Worm (Caenorhabditis elegans) whole organism, L3 larva: ENCODE measurements around the gene math-20.
"Not testable (repeated sequence)": the region's sequence is repeated elsewhere in the genome, so short reads cannot be mapped to it uniquely, and the experiment has no call there.

Source experiments
- R02D3.7 ChIP-seq: fragments of 150-350 bp; optimal IDR thresholded peaks from 2 replicates; lab custom pipeline; 2014; ENCODE audit warnings: missing biosample characterization, missing genetic modification characterization
- ZK546.5 ChIP-seq: sonication (generic microtip); optimal IDR thresholded peaks from 2 replicates; lab custom pipeline; 2017; ENCODE audit warnings: missing biosample characterization, missing genetic modification characterization
- aly-2 ChIP-seq: fragments of 150-350 bp; optimal IDR thresholded peaks from 2 replicates; lab custom pipeline; 2014; ENCODE audit warnings: missing biosample characterization, missing genetic modification characterization
- ama-1 ChIP-seq: fragments of 150-350 bp; optimal IDR thresholded peaks from 2 replicates; lab custom pipeline; 2018
- ceh-16 ChIP-seq: sonication (generic microtip); optimal IDR thresholded peaks from 2 replicates; lab custom pipeline; 2017; ENCODE audit warnings: missing biosample characterization, missing genetic modification characterization
- ceh-28 ChIP-seq: fragments of 150-350 bp; optimal IDR thresholded peaks from 2 replicates; lab custom pipeline; 2014; ENCODE audit warnings: missing biosample characterization, missing genetic modification reagents, missing genetic modification characterization
- ceh-9 ChIP-seq: sonication (generic microtip); optimal IDR thresholded peaks from 2 replicates; lab custom pipeline; 2018; ENCODE audit warnings: missing biosample characterization, missing genetic modification characterization
- daf-12 ChIP-seq: fragments of 150-350 bp; optimal IDR thresholded peaks from 2 replicates; lab custom pipeline; 2014; ENCODE audit warnings: missing biosample characterization, missing genetic modification reagents, missing genetic modification characterization
- egl-27 ChIP-seq: sonication (generic microtip); optimal IDR thresholded peaks from 4 replicates; lab custom pipeline; 2017; ENCODE audit warnings: missing biosample characterization, missing genetic modification reagents, missing genetic modification characterization
- egl-5 ChIP-seq: fragments of 150-350 bp; optimal IDR thresholded peaks from 2 replicates; lab custom pipeline; 2017; ENCODE audit warnings: missing biosample characterization, missing genetic modification reagents, missing genetic modification characterization, inconsistent platforms
- elt-2 ChIP-seq: sonication (generic microtip); optimal IDR thresholded peaks from 2 replicates; lab custom pipeline; 2016; ENCODE audit warnings: missing genetic modification reagents, mild to moderate bottlenecking, missing genetic modification characterization, missing compliant biosample characterization
- elt-3 ChIP-seq, 3 experiments: fragments of 150-350 bp in 1 of 3; sonication (generic microtip) in 2 of 3; optimal IDR thresholded peaks; 2 replicates in 2 of 3; 4 replicates in 1 of 3; lab custom pipeline; 2014 to 2017; ENCODE audit warnings: missing biosample characterization in 3 of 3, missing genetic modification characterization in 3 of 3
- eor-1 ChIP-seq, 2 experiments: fragments of 150-350 bp; optimal IDR thresholded peaks; 2 replicates each; lab custom pipeline; 2014 to 2018; ENCODE audit warnings: missing biosample characterization in 2 of 2, missing genetic modification characterization in 2 of 2
- fkh-10 ChIP-seq: sonication (generic microtip); optimal IDR thresholded peaks from 2 replicates; lab custom pipeline; 2017; ENCODE audit warnings: missing biosample characterization, missing genetic modification reagents, missing genetic modification characterization
- fkh-2 ChIP-seq: fragments of 150-350 bp; optimal IDR thresholded peaks from 2 replicates; lab custom pipeline; 2014; ENCODE audit warnings: missing biosample characterization, missing genetic modification reagents, missing genetic modification characterization
- fos-1 ChIP-seq: fragments of 150-350 bp; optimal IDR thresholded peaks from 2 replicates; lab custom pipeline; 2014; ENCODE audit warnings: missing biosample characterization, missing genetic modification characterization
- hmg-11 ChIP-seq: sonication (generic microtip); optimal IDR thresholded peaks from 2 replicates; lab custom pipeline; 2016; ENCODE audit warnings: missing genetic modification characterization, missing compliant biosample characterization
- jun-1 ChIP-seq: fragments of 150-350 bp; optimal IDR thresholded peaks from 2 replicates; lab custom pipeline; 2014; ENCODE audit warnings: missing biosample characterization, missing genetic modification reagents, missing genetic modification characterization
- lin-15B ChIP-seq: fragments of 150-350 bp; optimal IDR thresholded peaks from 2 replicates; lab custom pipeline; 2014; ENCODE audit warnings: missing biosample characterization, missing genetic modification characterization
- lin-39 ChIP-seq: fragments of 150-350 bp; optimal IDR thresholded peaks from 2 replicates; lab custom pipeline; 2018; ENCODE audit warnings: missing biosample characterization, missing genetic modification reagents, missing genetic modification characterization
- lsy-12 ChIP-seq: sonication (generic microtip); optimal IDR thresholded peaks from 2 replicates; lab custom pipeline; 2016; ENCODE audit warnings: mild to moderate bottlenecking, missing genetic modification characterization, missing compliant biosample characterization
- mml-1 ChIP-seq: fragments of 150-350 bp; sonication (generic microtip); optimal IDR thresholded peaks from 3 replicates; lab custom pipeline; 2014; ENCODE audit warnings: missing biosample characterization, missing genetic modification characterization
- nfya-1 ChIP-seq: sonication (generic microtip); optimal IDR thresholded peaks from 2 replicates; lab custom pipeline; 2017; ENCODE audit warnings: missing genetic modification characterization, mild to moderate bottlenecking, missing compliant biosample characterization, antibody characterized with exemption, moderate library complexity; ENCODE audit not compliant: insufficient read depth
- nhr-11 ChIP-seq: fragments of 150-350 bp; optimal IDR thresholded peaks from 2 replicates; lab custom pipeline; 2014; ENCODE audit warnings: missing biosample characterization, missing genetic modification characterization
- nhr-23 ChIP-seq: fragments of 150-350 bp; optimal IDR thresholded peaks from 2 replicates; lab custom pipeline; 2014; ENCODE audit warnings: missing biosample characterization, missing genetic modification reagents, missing genetic modification characterization
- nhr-25 ChIP-seq: sonication (generic microtip); optimal IDR thresholded peaks from 2 replicates; lab custom pipeline; 2017; ENCODE audit warnings: missing biosample characterization, missing genetic modification characterization
- nhr-28 ChIP-seq: fragments of 150-350 bp; optimal IDR thresholded peaks from 2 replicates; lab custom pipeline; 2014; ENCODE audit warnings: missing biosample characterization, missing genetic modification characterization
- nhr-67 ChIP-seq: fragments of 150-350 bp; optimal IDR thresholded peaks from 2 replicates; lab custom pipeline; 2014; ENCODE audit warnings: missing biosample characterization, missing genetic modification characterization
- nhr-76 ChIP-seq: fragments of 150-350 bp; sonication (generic microtip); optimal IDR thresholded peaks from 5 replicates; lab custom pipeline; 2014; ENCODE audit warnings: missing biosample characterization, missing genetic modification characterization
- nhr-77 ChIP-seq: fragments of 150-350 bp; optimal IDR thresholded peaks from 2 replicates; lab custom pipeline; 2014; ENCODE audit warnings: missing biosample characterization, missing genetic modification characterization
- pha-4 ChIP-seq: fragments of 150-350 bp; optimal IDR thresholded peaks from 2 replicates; lab custom pipeline; 2014; ENCODE audit warnings: missing biosample characterization, missing genetic modification reagents, missing genetic modification characterization
- pqm-1 ChIP-seq: fragments of 150-350 bp; optimal IDR thresholded peaks from 2 replicates; lab custom pipeline; 2017; ENCODE audit warnings: missing biosample characterization, missing genetic modification characterization, inconsistent platforms
- sea-2 ChIP-seq: fragments of 150-350 bp; sonication (generic microtip); optimal IDR thresholded peaks from 4 replicates; lab custom pipeline; 2014; ENCODE audit warnings: missing biosample characterization, missing genetic modification reagents, missing genetic modification characterization
- skn-1 ChIP-seq: fragments of 150-350 bp; optimal IDR thresholded peaks from 2 replicates; lab custom pipeline; 2014; ENCODE audit warnings: missing biosample characterization, missing genetic modification characterization
- snpc-4 ChIP-seq: fragments of 150-350 bp; optimal IDR thresholded peaks from 2 replicates; lab custom pipeline; 2014; ENCODE audit warnings: missing biosample characterization, missing genetic modification characterization
- tbx-2 ChIP-seq: sonication (generic microtip); optimal IDR thresholded peaks from 2 replicates; lab custom pipeline; 2016; ENCODE audit warnings: mild to moderate bottlenecking, missing genetic modification characterization, missing compliant biosample characterization
- unc-39 ChIP-seq: sonication (generic microtip); optimal IDR thresholded peaks from 4 replicates; lab custom pipeline; 2017; ENCODE audit warnings: missing biosample characterization, missing genetic modification characterization
- unc-62 ChIP-seq: fragments of 150-350 bp; sonication (generic microtip); optimal IDR thresholded peaks from 4 replicates; lab custom pipeline; 2014; ENCODE audit warnings: missing biosample characterization, missing genetic modification reagents, missing genetic modification characterization
- zag-1 ChIP-seq: fragments of 150-350 bp; optimal IDR thresholded peaks from 2 replicates; lab custom pipeline; 2014; ENCODE audit warnings: missing biosample characterization, missing genetic modification characterization
- ztf-11 ChIP-seq: fragments of 150-350 bp; optimal IDR thresholded peaks from 2 replicates; lab custom pipeline; 2014; ENCODE audit warnings: missing biosample characterization, missing genetic modification characterization
- ztf-4 ChIP-seq: fragments of 150-350 bp; optimal IDR thresholded peaks from 2 replicates; lab custom pipeline; 2014; ENCODE audit warnings: missing biosample characterization, missing genetic modification characterization

math-20 gene

DNA sequence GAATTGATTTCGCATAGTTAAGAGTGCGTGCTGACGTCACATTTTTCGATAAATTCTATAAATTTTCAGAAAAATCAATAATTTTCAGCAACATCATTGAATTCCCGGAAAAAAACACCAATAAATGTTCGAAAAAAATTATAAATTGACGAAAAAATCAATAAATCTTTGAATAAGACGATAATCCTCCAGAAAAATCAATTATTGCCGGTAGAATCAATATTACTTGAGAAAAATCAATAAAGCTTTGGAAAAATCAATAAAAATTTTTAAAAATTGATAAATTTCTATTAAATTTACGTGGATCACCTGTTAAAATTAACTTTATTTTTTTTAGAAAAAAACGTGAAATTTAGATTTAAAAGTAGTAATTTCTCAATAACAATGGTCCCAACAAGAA, 17.5 kb downstream of the math-20 start:
- TF ChIP-seq ceh-28 (tag; lab: Kevin White, UChicago) (peak; percentile 76), ZK546.5 (tag; lab: Kevin White, UChicago) (no peak)

DNA sequence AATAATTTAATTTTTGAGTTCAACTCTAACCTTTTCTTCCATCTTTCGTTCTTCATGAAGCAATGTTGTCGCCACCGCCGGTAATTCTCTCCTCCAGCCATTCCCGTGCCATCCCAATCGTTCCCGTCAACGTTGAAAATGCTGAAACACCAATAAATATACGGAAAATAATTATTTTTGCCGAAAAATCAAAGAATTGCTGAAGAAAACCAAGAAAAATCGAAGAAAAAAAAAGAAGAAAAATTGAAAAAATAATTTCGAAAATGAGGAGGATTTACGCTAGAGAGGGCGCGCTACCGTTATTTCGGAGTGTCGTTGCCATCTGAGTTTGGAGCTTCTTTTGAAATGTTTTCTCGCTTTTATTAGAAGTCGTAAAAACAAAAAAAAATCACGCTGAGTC, 27.2 kb downstream of the math-20 start, which contains the start of gene cya-2:
TSS of gene cya-2 (minus strand) at position 101 of the 400 bp plus-strand sequence.
- not testable (repeated sequence) for TF ChIP-seq fkh-2 (tag; lab: Kevin White, UChicago); ama-1 (lab: Kevin White, UChicago); nhr-25

DNA sequence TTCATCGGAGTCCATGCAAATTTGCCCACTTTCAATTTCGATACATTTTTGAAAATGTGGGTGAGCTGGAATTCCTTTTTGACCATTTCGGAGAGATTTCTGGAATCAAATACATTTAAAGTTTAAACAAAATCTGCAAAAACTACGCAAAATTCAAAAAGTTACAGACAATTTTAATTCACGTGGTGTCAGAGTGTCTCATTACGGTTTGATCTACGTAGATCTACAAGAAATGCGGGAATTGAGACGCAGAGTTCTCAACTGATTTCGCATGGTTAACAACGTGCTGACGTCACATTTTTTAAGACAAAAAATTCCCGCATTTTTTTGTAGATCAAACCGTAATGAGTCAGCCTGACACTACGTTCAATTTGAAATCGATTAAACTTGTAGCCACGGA, 30.2 kb downstream of the math-20 start, which contains the start of gene bath-21:
TSS of gene bath-21 (minus strand) at position 101 of the 400 bp plus-strand sequence.
- TF ChIP-seq fos-1 (tag; lab: Kevin White, UChicago) (no peak), ama-1 (lab: Kevin White, UChicago) (no peak), fkh-10 (no peak), nhr-67 (tag; lab: Kevin White, UChicago) (no peak), snpc-4 (tag; lab: Kevin White, UChicago) (no peak), jun-1 (tag; lab: Kevin White, UChicago) (no peak), nhr-77 (tag; lab: Kevin White, UChicago) (no peak), daf-12 (tag; lab: Kevin White, UChicago) (no peak), nhr-23 (tag; lab: Kevin White, UChicago) (no peak), aly-2 (tag; lab: Kevin White, UChicago) (no peak), elt-3 (tag; optimal IDR thresholded peaks at IDR 0.05; lab: Kevin White, UChicago) (no peak), nfya-1 (tag; lab: Kevin White, UChicago) (no peak), ztf-11 (no peak), lin-15B (no peak), ceh-9 (tag; lab: Kevin White, UChicago) (no peak), zag-1 (tag; lab: Kevin White, UChicago) (no peak), elt-2 (tag; lab: Kevin White, UChicago) (no peak), nhr-11 (tag; lab: Kevin White, UChicago) (no peak), eor-1 (tag; optimal IDR thresholded peaks at IDR 0.05; lab: Kevin White, UChicago) (no peak), egl-5 (no peak)

DNA sequence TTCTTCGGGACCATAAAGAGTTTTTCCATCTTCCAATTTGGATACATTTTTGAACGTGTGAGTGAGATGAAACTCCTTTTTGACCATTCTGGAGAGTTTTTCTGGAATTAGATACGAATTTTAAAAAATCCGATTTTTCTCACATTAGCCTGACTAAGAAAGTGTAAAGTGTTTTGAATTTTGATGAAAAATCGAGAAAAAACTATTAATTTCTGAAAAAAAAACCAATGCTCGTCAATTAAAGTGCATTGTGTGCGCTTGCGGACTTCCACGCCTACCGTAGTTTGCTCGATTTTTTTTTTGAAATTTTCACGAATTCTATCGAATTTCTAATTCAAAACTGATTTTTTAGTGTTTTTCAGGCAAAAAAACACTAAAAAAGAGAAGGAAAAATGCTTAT, 32.4 kb downstream of the math-20 start, which contains the start of gene bath-1:
TSS of gene bath-1 (minus strand) at position 101 of the 400 bp plus-strand sequence.
- TF ChIP-seq R02D3.7 (tag; lab: Kevin White, UChicago): no peak
- TF ChIP-seq lsy-12 (tag; lab: Kevin White, UChicago): no peak
- TF ChIP-seq ztf-11: no peak
- TF ChIP-seq fos-1 (tag; lab: Kevin White, UChicago): no peak
- TF ChIP-seq unc-62 (GFP tag; lab: Kevin White, UChicago): no peak
- TF ChIP-seq snpc-4 (tag; lab: Kevin White, UChicago): no peak
- no peak for TF ChIP-seq egl-27
- no peak for TF ChIP-seq hmg-11 (tag; lab: Kevin White, UChicago)
- TF ChIP-seq aly-2 (tag; lab: Kevin White, UChicago): no peak
- TF ChIP-seq nhr-67 (tag; lab: Kevin White, UChicago): no peak
- TF ChIP-seq ztf-4 (tag; lab: Kevin White, UChicago): no peak
- TF ChIP-seq unc-39 (tag; lab: Kevin White, UChicago): no peak
- TF ChIP-seq sea-2: no peak
- TF ChIP-seq jun-1 (tag; lab: Kevin White, UChicago): no peak
- TF ChIP-seq nhr-11 (tag; lab: Kevin White, UChicago): no peak
- no peak for TF ChIP-seq ceh-16 (tag; lab: Kevin White, UChicago)
- no peak for TF ChIP-seq lin-39 (tag; lab: Kevin White, UChicago)
- no peak for TF ChIP-seq daf-12 (tag; lab: Kevin White, UChicago)
- TF ChIP-seq egl-5: no peak
- TF ChIP-seq ceh-9 (tag; lab: Kevin White, UChicago): no peak

DNA sequence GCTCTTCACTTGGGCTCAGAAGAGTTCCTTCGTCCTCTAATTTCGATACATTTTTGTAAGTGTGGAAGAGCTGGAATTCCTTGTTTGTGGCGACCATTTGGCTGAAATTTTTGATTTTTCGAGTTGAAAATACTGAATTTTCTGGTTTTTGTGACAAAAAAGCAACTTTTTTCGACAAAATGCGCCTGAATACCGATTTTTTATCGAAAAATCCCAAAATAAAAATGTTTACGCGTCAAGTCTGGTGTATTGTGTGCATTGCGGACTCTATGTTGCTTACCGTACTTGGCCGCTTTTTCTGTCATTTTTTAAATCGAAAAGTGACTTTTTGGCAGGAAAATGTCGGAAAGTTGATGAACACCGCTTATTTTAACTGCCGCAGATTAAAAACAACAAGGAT, 34.0 kb downstream of the math-20 start, which contains the start of gene bath-3:
TSS of gene bath-3 (minus strand) at position 101 of the 400 bp plus-strand sequence.
- no peak for TF ChIP-seq unc-39 (tag; lab: Kevin White, UChicago)
- TF ChIP-seq pha-4 (tag; lab: Kevin White, UChicago): no peak
- no peak for TF ChIP-seq zag-1 (tag; lab: Kevin White, UChicago)
- TF ChIP-seq pqm-1 (tag; lab: Kevin White, UChicago): no peak
- no peak for TF ChIP-seq R02D3.7 (tag; lab: Kevin White, UChicago)
- TF ChIP-seq mml-1 (tag; lab: Kevin White, UChicago): no peak
- TF ChIP-seq ceh-9 (tag; lab: Kevin White, UChicago): no peak
- TF ChIP-seq tbx-2 (tag; lab: Kevin White, UChicago): no peak
- TF ChIP-seq nhr-76 (tag; lab: Kevin White, UChicago): no peak
- no peak for TF ChIP-seq lin-15B
- no peak for TF ChIP-seq ama-1 (lab: Kevin White, UChicago)
- TF ChIP-seq ceh-28 (tag; lab: Kevin White, UChicago): no peak
- no peak for TF ChIP-seq jun-1 (tag; lab: Kevin White, UChicago)
- TF ChIP-seq hmg-11 (tag; lab: Kevin White, UChicago): no peak
- TF ChIP-seq nhr-28 (tag; lab: Kevin White, UChicago): no peak
- no peak for TF ChIP-seq skn-1 (tag; lab: Kevin White, UChicago)
- no peak for TF ChIP-seq daf-12 (tag; lab: Kevin White, UChicago)
- TF ChIP-seq nhr-25: no peak
- no peak for TF ChIP-seq nhr-11 (tag; lab: Kevin White, UChicago)
- TF ChIP-seq nhr-67 (tag; lab: Kevin White, UChicago): no peak
